Fruit fly (Drosophila melanogaster) whole organism, wandering third instar larva: ENCODE results near the gene Arpc2.
A peak's percentile ranks its signal among the peaks of the same experiment; 100 is the strongest.

Experiments used
- Abd-B ChIP-seq: fragments of >200 bp; optimal IDR thresholded peaks from 2 replicates; lab custom pipeline; 2017; ENCODE audit warnings: missing biosample characterization, missing genetic modification characterization
- CG32264 ChIP-seq: fragments of 200-800 bp; sonication (Bioruptor generic); optimal IDR thresholded peaks from 2 replicates; lab custom pipeline; 2016; ENCODE audit warnings: missing biosample characterization, missing genetic modification characterization
- CG9705 ChIP-seq: fragments of 200-800 bp; sonication (Bioruptor generic); optimal IDR thresholded peaks from 2 replicates; lab custom pipeline; 2018; ENCODE audit warnings: missing biosample characterization, mild to moderate bottlenecking, missing genetic modification characterization
- CrebA ChIP-seq: fragments of 200-800 bp; sonication (Bioruptor generic); optimal IDR thresholded peaks from 2 replicates; lab custom pipeline; 2016; ENCODE audit warnings: missing biosample characterization, mild to moderate bottlenecking, missing genetic modification characterization, borderline replicate concordance
- Dfd ChIP-seq: fragments of >200 bp; optimal IDR thresholded peaks from 2 replicates; lab custom pipeline; 2017; ENCODE audit warnings: missing biosample characterization, missing genetic modification characterization
- Dif ChIP-seq: fragments of 200-275, 200-300 bp; sonication (Bioruptor generic); optimal IDR thresholded peaks from 2 replicates; lab custom pipeline; 2018; ENCODE audit warnings: missing biosample characterization, missing genetic modification characterization; ENCODE audit not compliant: partially characterized antibody
- GATAd ChIP-seq: sonication (Bioruptor generic); optimal IDR thresholded peaks from 2 replicates; lab custom pipeline; 2016; ENCODE audit warnings: missing biosample characterization, missing genetic modification characterization
- HLH106 ChIP-seq: fragments of 200-800 bp; optimal IDR thresholded peaks from 3 replicates; lab custom pipeline; 2019; ENCODE audit warnings: missing biosample characterization, mild to moderate bottlenecking, missing genetic modification characterization, moderate library complexity
- Hnf4 ChIP-seq: fragments of 200-800 bp; sonication (Bioruptor generic); optimal IDR thresholded peaks from 2 replicates; lab custom pipeline; 2016; ENCODE audit warnings: missing biosample characterization, mild to moderate bottlenecking, missing genetic modification characterization
- Hr78 ChIP-seq: fragments of >200 bp; optimal IDR thresholded peaks from 2 replicates; lab custom pipeline; 2017; ENCODE audit warnings: missing biosample characterization, missing genetic modification characterization
- Hr83 ChIP-seq: fragments of 200-300 bp; sonication (Bioruptor generic); optimal IDR thresholded peaks from 2 replicates; lab custom pipeline; 2016; ENCODE audit warnings: missing biosample characterization, mild to moderate bottlenecking, missing genetic modification characterization, moderate library complexity; ENCODE audit not compliant: poor library complexity, severe bottlenecking
- Jra ChIP-seq: sonication (Bioruptor generic); optimal IDR thresholded peaks from 2 replicates; lab custom pipeline; 2016; ENCODE audit warnings: missing biosample characterization, missing genetic modification characterization
- Mio ChIP-seq: sonication (Bioruptor generic); optimal IDR thresholded peaks from 2 replicates; lab custom pipeline; 2016; ENCODE audit warnings: missing biosample characterization, missing genetic modification characterization
- Myc ChIP-seq: fragments of >200 bp; optimal IDR thresholded peaks from 2 replicates; lab custom pipeline; 2017
- N ChIP-seq: fragments of >200 bp; optimal IDR thresholded peaks from 2 replicates; lab custom pipeline; 2018; ENCODE audit warnings: missing biosample characterization, missing external identifiers, missing genetic modification characterization
- OdsH ChIP-seq: fragments of 200-800 bp; sonication (Bioruptor generic); optimal IDR thresholded peaks from 2 replicates; lab custom pipeline; 2016; ENCODE audit warnings: missing biosample characterization, mild to moderate bottlenecking, missing genetic modification characterization
- Rel ChIP-seq, 2 experiments: fragments of 200-800 bp; sonication (Bioruptor generic) in 1 of 2; optimal IDR thresholded peaks; 2 replicates in 1 of 2; 3 replicates in 1 of 2; lab custom pipeline; 2016 to 2019; ENCODE audit warnings: mild to moderate bottlenecking in 2 of 2, missing biosample characterization in 2 of 2, missing genetic modification characterization in 2 of 2, moderate library complexity in 1 of 2
- Sp1 ChIP-seq: fragments of 200-800 bp; sonication (Bioruptor generic); optimal IDR thresholded peaks from 3 replicates; lab custom pipeline; 2019; ENCODE audit warnings: missing biosample characterization, mild to moderate bottlenecking, missing genetic modification characterization, moderate library complexity
- Vsx2 ChIP-seq: fragments of 200-300, 225-300 bp; sonication (Bioruptor generic); optimal IDR thresholded peaks from 2 replicates; lab custom pipeline; 2018; ENCODE audit warnings: missing biosample characterization, missing genetic modification characterization; ENCODE audit not compliant: partially characterized antibody
- br ChIP-seq: fragments of 200-800 bp; sonication (Bioruptor generic); optimal IDR thresholded peaks from 2 replicates; lab custom pipeline; 2016; ENCODE audit warnings: missing biosample characterization, missing genetic modification characterization
- brk ChIP-seq: fragments of 200-800 bp; sonication (Bioruptor generic); optimal IDR thresholded peaks from 2 replicates; lab custom pipeline; 2016; ENCODE audit warnings: missing biosample characterization, mild to moderate bottlenecking, missing genetic modification characterization
- dl ChIP-seq, 2 experiments: fragments of 175-275, 200-275 bp in 1 of 2; fragments of 200-275 bp in 1 of 2; sonication (Bioruptor generic); optimal IDR thresholded peaks; lab custom pipeline; 2018; ENCODE audit warnings: mild to moderate bottlenecking in 2 of 2, missing biosample characterization in 2 of 2, missing genetic modification characterization in 2 of 2, moderate library complexity in 2 of 2; ENCODE audit not compliant: partially characterized antibody in 2 of 2, insufficient read depth in 1 of 2
- dmrt93B ChIP-seq: fragments of 200-800 bp; sonication (Bioruptor generic); optimal IDR thresholded peaks from 2 replicates; lab custom pipeline; 2018; ENCODE audit warnings: missing biosample characterization, mild to moderate bottlenecking, missing genetic modification characterization
- dsf ChIP-seq: sonication (Bioruptor generic); optimal IDR thresholded peaks from 2 replicates; lab custom pipeline; 2016; ENCODE audit warnings: missing biosample characterization, missing genetic modification characterization, borderline replicate concordance
- ey ChIP-seq: fragments of 200-800 bp; sonication (Bioruptor generic); optimal IDR thresholded peaks from 2 replicates; lab custom pipeline; 2016; ENCODE audit warnings: missing biosample characterization, missing genetic modification characterization
- foxo ChIP-seq, 2 experiments: fragments of 200-800 bp; sonication (Bioruptor generic); optimal IDR thresholded peaks; 2 replicates in 1 of 2; 3 replicates in 1 of 2; lab custom pipeline; 2016 to 2017; ENCODE audit warnings: missing biosample characterization in 2 of 2, missing genetic modification characterization in 2 of 2
- fru ChIP-seq: fragments of 200-800 bp; sonication (Bioruptor generic); optimal IDR thresholded peaks from 3 replicates; lab custom pipeline; 2016; ENCODE audit warnings: missing biosample characterization, mild to moderate bottlenecking, missing genetic modification characterization
- h ChIP-seq: fragments of 200-800 bp; sonication (Bioruptor generic); optimal IDR thresholded peaks from 3 replicates; lab custom pipeline; 2016; ENCODE audit warnings: missing biosample characterization, mild to moderate bottlenecking, missing genetic modification characterization
- jim ChIP-seq: fragments of 175-275, 200-325 bp; sonication (Bioruptor generic); optimal IDR thresholded peaks from 2 replicates; lab custom pipeline; 2016; ENCODE audit warnings: missing biosample characterization, mild to moderate bottlenecking, missing genetic modification characterization
- lola ChIP-seq: fragments of >200 bp; optimal IDR thresholded peaks from 2 replicates; lab custom pipeline; 2017; ENCODE audit warnings: missing biosample characterization, missing genetic modification characterization
- pan ChIP-seq: fragments of >200 bp; optimal IDR thresholded peaks from 2 replicates; lab custom pipeline; 2017
- psq ChIP-seq: fragments of 200-800 bp; sonication (Bioruptor generic); optimal IDR thresholded peaks from 3 replicates; lab custom pipeline; 2017; ENCODE audit warnings: missing biosample characterization, mild to moderate bottlenecking, missing genetic modification characterization, moderate library complexity
- rgr ChIP-seq: fragments of 200-800 bp; sonication (Bioruptor generic); optimal IDR thresholded peaks from 3 replicates; lab custom pipeline; 2016; ENCODE audit warnings: missing biosample characterization, mild to moderate bottlenecking, missing genetic modification characterization
- sage ChIP-seq: fragments of 200-800 bp; sonication (Bioruptor generic); optimal IDR thresholded peaks from 2 replicates; lab custom pipeline; 2016; ENCODE audit warnings: missing biosample characterization, mild to moderate bottlenecking, missing genetic modification characterization
- sv ChIP-seq: fragments of 200-800 bp; sonication (Bioruptor generic); optimal IDR thresholded peaks from 3 replicates; lab custom pipeline; 2016; ENCODE audit warnings: missing biosample characterization, missing genetic modification characterization
- tai ChIP-seq: sonication (Bioruptor generic); optimal IDR thresholded peaks from 2 replicates; lab custom pipeline; 2016; ENCODE audit warnings: missing biosample characterization, missing genetic modification characterization
- usp ChIP-seq: fragments of >200 bp; optimal IDR thresholded peaks from 2 replicates; lab custom pipeline; 2017; ENCODE audit warnings: missing biosample characterization, missing genetic modification characterization
- woc ChIP-seq: sonication (Bioruptor generic); optimal IDR thresholded peaks from 2 replicates; lab custom pipeline; 2016; ENCODE audit warnings: missing biosample characterization, mild to moderate bottlenecking, missing genetic modification characterization

Arpc2 gene

dm6 chr2L:20416754-20417563 is at the start of gene Arpc2, which contains the start of gene CG10949:
Gene Arpc2 (plus strand): TSS chr2L:20417057.
Gene CG10949 (minus strand): TSS chr2L:20416918.
- TF ChIP-seq psq (GFP tag; lab: Kevin White, UChicago) (peak; percentile 2), jim (no peak), HLH106 (peak; percentile 78), Mio (GFP tag; lab: Kevin White, UChicago) (no peak), usp (GFP tag; lab: Kevin White, UChicago) (no peak), sage (GFP tag; lab: Kevin White, UChicago) (no peak), tai (GFP tag; lab: Kevin White, UChicago) (no peak), Sp1 (GFP tag; lab: Kevin White, UChicago) (peak; percentile 14), Hnf4 (GFP tag; lab: Kevin White, UChicago) (peak; percentile 34), sv (GFP tag; lab: Kevin White, UChicago) (no peak), brk (no peak), CrebA (no peak), GATAd (no peak), rgr (GFP tag; lab: Kevin White, UChicago) (no peak), br (GFP tag; lab: Kevin White, UChicago) (peak; percentile 11), pan (lab: Kevin White, UChicago) (no peak), Jra (no peak), Myc (no peak), Abd-B (GFP tag; lab: Kevin White, UChicago) (no peak), dmrt93B (GFP tag; lab: Kevin White, UChicago) (peak; percentile 46), foxo (GFP tag; optimal IDR thresholded peaks at IDR 0.05; lab: Kevin White, UChicago) (peak in 1 of 2 experiments; percentile 55), OdsH (GFP tag; lab: Kevin White, UChicago) (peak; percentile 4), h (GFP tag; lab: Kevin White, UChicago) (peak; percentile 13), CG9705 (GFP tag; lab: Kevin White, UChicago) (peak; percentile 27), Vsx2 (GFP tag; lab: Kevin White, UChicago) (no peak), N (peak; percentile 62), Rel (GFP tag; optimal IDR thresholded peaks at IDR 0.05; lab: Kevin White, UChicago) (no peak), Rel (tag; optimal IDR thresholded peaks at IDR 0.05; lab: Kevin White, UChicago) (peak; percentile 7), lola (no peak), ey (GFP tag; lab: Kevin White, UChicago) (no peak), dl (GFP tag; optimal IDR thresholded peaks at IDR 0.05; lab: Kevin White, UChicago; ENCODE audit: insufficient read depth in 1 of 2, partially characterized antibody in 2 of 2) (peak; percentile 40 to 73), woc (GFP tag; lab: Kevin White, UChicago) (no peak), Hr78 (GFP tag; lab: Kevin White, UChicago) (no peak), Dfd (no peak), CG32264 (GFP tag; lab: Kevin White, UChicago) (no peak), dsf (GFP tag; lab: Kevin White, UChicago) (peak; percentile 38), fru (GFP tag; lab: Kevin White, UChicago) (peak; percentile 12), Hr83 (GFP tag; lab: Kevin White, UChicago) (peak; percentile 71), Dif (GFP tag; lab: Kevin White, UChicago) (peak; percentile 80)
- TF ChIP-seq, all 38 proteins: peak for 17

DNA sequence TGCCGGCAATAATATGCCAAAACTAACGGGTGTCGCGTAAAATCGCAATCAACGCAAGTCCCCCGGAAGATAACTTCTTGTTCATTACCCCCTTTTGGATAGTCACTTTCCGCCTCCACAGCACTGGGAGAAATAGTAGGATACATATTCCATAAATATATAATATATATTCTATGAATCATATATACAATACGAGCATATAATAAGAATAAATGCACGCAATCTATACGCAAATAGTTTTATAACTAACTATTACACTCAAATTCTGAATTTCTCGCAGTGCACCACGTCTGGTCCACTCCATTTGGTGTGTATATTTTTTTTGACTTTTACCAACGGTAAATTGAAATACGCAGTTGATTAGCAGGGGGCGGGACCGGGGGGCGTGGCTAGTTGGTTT is 46.7 kb upstream of the Arpc2 start:
- TF ChIP-seq h (GFP tag; lab: Kevin White, UChicago) (no peak), Rel (GFP tag; optimal IDR thresholded peaks at IDR 0.05; lab: Kevin White, UChicago) (no peak), Rel (tag; optimal IDR thresholded peaks at IDR 0.05; lab: Kevin White, UChicago) (no peak), jim (no peak), N (no peak), Myc (no peak), Dfd (no peak), OdsH (GFP tag; lab: Kevin White, UChicago) (no peak), Abd-B (GFP tag; lab: Kevin White, UChicago) (no peak), Sp1 (GFP tag; lab: Kevin White, UChicago) (no peak), Jra (no peak), CrebA (no peak), Hr83 (GFP tag; lab: Kevin White, UChicago) (no peak), rgr (GFP tag; lab: Kevin White, UChicago) (no peak), fru (GFP tag; lab: Kevin White, UChicago) (no peak), usp (GFP tag; lab: Kevin White, UChicago) (no peak)
